Worm (Caenorhabditis elegans): ENCODE results near the gene Y43D4A.1.

Y43D4A.1 gene

ce11 chrIV:16743530-16743929, at the start of gene Y43D4A.1:
Y43D4A.1 (plus strand) TSS chrIV:16743830.
- no peak for TF ChIP-seq blmp-1 (tag; optimal IDR thresholded peaks at IDR 0.05; ENCODE audit: insufficient read depth)
- no peak for TF ChIP-seq skn-1 (tag; optimal IDR thresholded peaks at IDR 0.05)
- no peak for TF ChIP-seq crh-2 (tag; optimal IDR thresholded peaks at IDR 0.05)
- TF ChIP-seq nhr-237 (tag; optimal IDR thresholded peaks at IDR 0.05): no peak
- TF ChIP-seq ZK546.5 (tag; optimal IDR thresholded peaks at IDR 0.05): no peak
- no peak for TF ChIP-seq lin-13 (GFP tag; optimal IDR thresholded peaks at IDR 0.05)
- TF ChIP-seq lin-39 (tag; optimal IDR thresholded peaks at IDR 0.05): no peak
- no peak for TF ChIP-seq gmeb-1 (tag; optimal IDR thresholded peaks at IDR 0.05)
- TF ChIP-seq ztf-4 (tag; optimal IDR thresholded peaks at IDR 0.05): no peak
- no peak for TF ChIP-seq nhr-10 (tag; optimal IDR thresholded peaks at IDR 0.05)
- no peak for TF ChIP-seq ceh-16 (tag; optimal IDR thresholded peaks at IDR 0.05)
- TF ChIP-seq R02D3.7 (tag; optimal IDR thresholded peaks at IDR 0.05): no peak
- TF ChIP-seq mbf-1 (tag; optimal IDR thresholded peaks at IDR 0.05): no peak
- no peak for TF ChIP-seq elt-1 (tag; optimal IDR thresholded peaks at IDR 0.05)
- no peak for TF ChIP-seq nhr-6 (tag; optimal IDR thresholded peaks at IDR 0.05)
- no peak for TF ChIP-seq ztf-11 (tag; optimal IDR thresholded peaks at IDR 0.05)

- no peak for TF ChIP-seq elt-1 (tag; optimal IDR thresholded peaks at IDR 0.05)
- no peak for TF ChIP-seq C34F6.9 (tag; optimal IDR thresholded peaks at IDR 0.05)
- TF ChIP-seq unc-39 (tag; optimal IDR thresholded peaks at IDR 0.05): no peak
- no peak for TF ChIP-seq lin-11 (tag; optimal IDR thresholded peaks at IDR 0.05)
- no peak for TF ChIP-seq dmd-4 (tag; optimal IDR thresholded peaks at IDR 0.05)
- no peak for TF ChIP-seq F13H6.1 (tag; optimal IDR thresholded peaks at IDR 0.05)
These were observed 49.1 kb upstream of the Y43D4A.1 start, which contains the start of gene Y51H4A.941 for ce11 chrIV:16694567-16694966. Y51H4A.941 (minus strand) TSS chrIV:16694667.

- TF ChIP-seq ztf-4 (tag; optimal IDR thresholded peaks at IDR 0.05) (no peak), unc-55 (GFP tag; optimal IDR thresholded peaks at IDR 0.05) (peak; percentile 20)
These were observed 47.2 kb upstream of the Y43D4A.1 start for ce11 chrIV:16696422-16696821.

- TF ChIP-seq gmeb-1 (tag; optimal IDR thresholded peaks at IDR 0.05) (no peak), mdl-1 (tag; optimal IDR thresholded peaks at IDR 0.05) (no peak), dmd-4 (tag; optimal IDR thresholded peaks at IDR 0.05) (no peak), aly-2 (tag; optimal IDR thresholded peaks at IDR 0.05) (no peak), fos-1 (tag; optimal IDR thresholded peaks at IDR 0.05) (no peak), nhr-10 (tag; optimal IDR thresholded peaks at IDR 0.05) (no peak), mbf-1 (tag; optimal IDR thresholded peaks at IDR 0.05) (no peak), lsy-2 (tag; optimal IDR thresholded peaks at IDR 0.05) (no peak), lin-13 (GFP tag; optimal IDR thresholded peaks at IDR 0.05) (no peak), ama-1 (optimal IDR thresholded peaks at IDR 0.05) (no peak), egl-27 (tag; optimal IDR thresholded peaks at IDR 0.05) (no peak), nhr-6 (tag; optimal IDR thresholded peaks at IDR 0.05) (no peak), sma-9 (GFP tag; optimal IDR thresholded peaks at IDR 0.05) (no peak), sma-9 (tag; optimal IDR thresholded peaks at IDR 0.05) (no peak), nhr-23 (tag; optimal IDR thresholded peaks at IDR 0.05) (no peak)
These were observed 36.7 kb upstream of the Y43D4A.1 start for ce11 chrIV:16706950-16707349.

ce11 chrIV:16709713-16710112, 33.9 kb upstream of the Y43D4A.1 start:
- TF ChIP-seq mdl-1 (tag; optimal IDR thresholded peaks at IDR 0.05) (no peak), lin-11 (tag; optimal IDR thresholded peaks at IDR 0.05) (no peak), elt-3 (tag; optimal IDR thresholded peaks at IDR 0.05) (no peak), lsy-2 (tag; optimal IDR thresholded peaks at IDR 0.05) (no peak), elt-1 (tag; optimal IDR thresholded peaks at IDR 0.05) (no peak), zag-1 (tag; optimal IDR thresholded peaks at IDR 0.05) (no peak), unc-55 (GFP tag; optimal IDR thresholded peaks at IDR 0.05) (no peak), R02D3.7 (tag; optimal IDR thresholded peaks at IDR 0.05) (no peak), sem-4 (tag; optimal IDR thresholded peaks at IDR 0.05) (no peak), lin-39 (tag; optimal IDR thresholded peaks at IDR 0.05) (no peak), nhr-77 (tag; optimal IDR thresholded peaks at IDR 0.05) (no peak), mab-5 (tag; optimal IDR thresholded peaks at IDR 0.05) (no peak), nhr-12 (tag; optimal IDR thresholded peaks at IDR 0.05) (no peak), gmeb-1 (tag; optimal IDR thresholded peaks at IDR 0.05) (no peak), C34F6.9 (tag; optimal IDR thresholded peaks at IDR 0.05) (no peak), dmd-4 (tag; optimal IDR thresholded peaks at IDR 0.05) (no peak), ztf-11 (tag; optimal IDR thresholded peaks at IDR 0.05) (no peak), nhr-11 (tag; optimal IDR thresholded peaks at IDR 0.05) (no peak), mbf-1 (tag; optimal IDR thresholded peaks at IDR 0.05) (no peak), ceh-16 (tag; optimal IDR thresholded peaks at IDR 0.05) (no peak)
